Fruit fly (Drosophila melanogaster) whole organism, embryonic: ENCODE results near the gene Ance-2.

ENCODE experiments used
- B-H1 ChIP-seq: fragments of 200-800 bp; sonication (Bioruptor generic); IDR thresholded peaks from 3 replicates; pipeline ENCODE4 v1.3.6; 2022; ENCODE audit warnings: missing biosample characterization, missing genetic modification characterization
- Bteb2 ChIP-seq: fragments of 200-800 bp; sonication (Bioruptor generic); optimal IDR thresholded peaks from 2 replicates; lab custom pipeline; 2016; ENCODE audit warnings: missing biosample characterization, missing genetic modification characterization
- CG10565 ChIP-seq: fragments of 200-800 bp; sonication (Bioruptor generic); optimal IDR thresholded peaks from 3 replicates; lab custom pipeline; 2016; ENCODE audit warnings: missing biosample characterization, mild to moderate bottlenecking, missing genetic modification characterization
- CG10959 ChIP-seq: fragments of 200-800 bp; sonication (Bioruptor generic); IDR thresholded peaks from 2 replicates; pipeline ENCODE4 v1.3.6; 2022; ENCODE audit warnings: missing biosample characterization, missing genetic modification characterization
- CG12104 ChIP-seq: fragments of 200-800 bp; sonication (Bioruptor generic); optimal IDR thresholded peaks from 3 replicates; lab custom pipeline; 2016; ENCODE audit warnings: missing biosample characterization, missing genetic modification characterization
- CG13424 ChIP-seq: fragments of 200-800 bp; sonication (Bioruptor generic); optimal IDR thresholded peaks from 2 replicates; lab custom pipeline; 2019; ENCODE audit warnings: missing biosample characterization, mild to moderate bottlenecking, missing genetic modification characterization, moderate library complexity
- CG14710 ChIP-seq: fragments of 200-800 bp; sonication (Bioruptor generic); optimal IDR thresholded peaks from 3 replicates; lab custom pipeline; 2019; ENCODE audit warnings: missing biosample characterization, mild to moderate bottlenecking, missing genetic modification characterization, moderate library complexity
- CG15479 ChIP-seq: fragments of 200-800 bp; sonication (Bioruptor generic); optimal IDR thresholded peaks from 3 replicates; lab custom pipeline; 2019; ENCODE audit warnings: missing biosample characterization, mild to moderate bottlenecking, missing genetic modification characterization, moderate library complexity
- CG15696 ChIP-seq: fragments of 200-800 bp; sonication (Bioruptor generic); optimal IDR thresholded peaks from 2 replicates; lab custom pipeline; 2019; ENCODE audit warnings: missing biosample characterization, mild to moderate bottlenecking, missing genetic modification characterization, moderate library complexity
- CG31224 ChIP-seq: fragments of 200-800 bp; sonication (Bioruptor generic); IDR thresholded peaks from 2 replicates; pipeline ENCODE4 v1.3.6; 2022; ENCODE audit warnings: missing biosample characterization, missing genetic modification characterization
- CG3407 ChIP-seq: fragments of 200-800 bp; sonication (Bioruptor generic); optimal IDR thresholded peaks from 2 replicates; lab custom pipeline; 2018; ENCODE audit warnings: missing biosample characterization, mild to moderate bottlenecking, missing genetic modification characterization
- CG4360 ChIP-seq: fragments of 200-800 bp; sonication (Bioruptor generic); IDR thresholded peaks from 2 replicates; pipeline ENCODE4 v1.3.6; 2022; ENCODE audit warnings: missing biosample characterization, missing genetic modification characterization
- CG5245 ChIP-seq: fragments of 200-800 bp; sonication (Bioruptor generic); optimal IDR thresholded peaks from 3 replicates; lab custom pipeline; 2016; ENCODE audit warnings: missing biosample characterization, missing genetic modification characterization
- CG7745 ChIP-seq: fragments of 200-800 bp; sonication (Bioruptor generic); optimal IDR thresholded peaks from 2 replicates; lab custom pipeline; 2018; ENCODE audit warnings: missing biosample characterization, mild to moderate bottlenecking, missing genetic modification characterization, moderate library complexity
- CG7839 ChIP-seq: fragments of 200-800 bp; sonication (Bioruptor generic); optimal IDR thresholded peaks from 3 replicates; lab custom pipeline; 2018; ENCODE audit warnings: missing biosample characterization, mild to moderate bottlenecking, missing genetic modification characterization, moderate library complexity
- CG7963 ChIP-seq: fragments of 200-800 bp; sonication (Bioruptor generic); IDR thresholded peaks from 3 replicates; pipeline ENCODE4 v1.3.6; 2022; ENCODE audit warnings: missing biosample characterization, missing genetic modification characterization; ENCODE audit not compliant: partially characterized antibody
- CkIIα-i1 ChIP-seq: fragments of 200-800 bp; sonication (Bioruptor generic); IDR thresholded peaks from 2 replicates; pipeline ENCODE4 v1.3.6; 2022; ENCODE audit warnings: missing biosample characterization, missing genetic modification characterization
- D ChIP-seq, 2 experiments: fragments of 200-800 bp in 1 of 2; fragments of >200 bp in 1 of 2; sonication (Bioruptor generic) in 1 of 2; optimal IDR thresholded peaks; 2 replicates in 1 of 2; 3 replicates in 1 of 2; lab custom pipeline; 2017; ENCODE audit warnings: mild to moderate bottlenecking in 1 of 2, missing biosample characterization in 1 of 2, missing genetic modification characterization in 1 of 2, missing genetic modification reagents in 1 of 2
- Dip3 ChIP-seq: fragments of 200-800 bp; sonication (Bioruptor generic); optimal IDR thresholded peaks from 3 replicates; lab custom pipeline; 2016; ENCODE audit warnings: missing biosample characterization, missing genetic modification characterization
- Hmx ChIP-seq: fragments of 200-800 bp; sonication (Bioruptor generic); optimal IDR thresholded peaks from 2 replicates; lab custom pipeline; 2016; ENCODE audit warnings: missing biosample characterization, missing genetic modification characterization
- Hr3 ChIP-seq: fragments of 200-800 bp; sonication (Bioruptor generic); optimal IDR thresholded peaks from 3 replicates; lab custom pipeline; 2016; ENCODE audit warnings: missing biosample characterization, missing genetic modification characterization
- Hr51 ChIP-seq, 2 experiments: fragments of 200-800 bp; sonication (Bioruptor generic); optimal IDR thresholded peaks; 2 replicates in 1 of 2; 3 replicates in 1 of 2; lab custom pipeline; 2016 to 2018; ENCODE audit warnings: missing biosample characterization in 2 of 2, missing genetic modification characterization in 2 of 2, mild to moderate bottlenecking in 1 of 2, moderate library complexity in 1 of 2
- Jarid2 ChIP-seq: fragments of 200-800 bp; sonication (Bioruptor generic); optimal IDR thresholded peaks from 3 replicates; lab custom pipeline; 2017; ENCODE audit warnings: mild to moderate bottlenecking, missing biosample characterization, missing genetic modification reagents, missing genetic modification characterization
- Med ChIP-seq: fragments of 200-800 bp; sonication (Bioruptor generic); peaks from one replicate; lab custom pipeline; 2016; ENCODE audit warnings: missing biosample characterization, missing genetic modification characterization, mild to moderate bottlenecking, inconsistent platforms, moderate library complexity
- NC2β ChIP-seq: fragments of 200-800 bp; sonication (Bioruptor generic); optimal IDR thresholded peaks from 2 replicates; lab custom pipeline; 2016; ENCODE audit warnings: missing biosample characterization, missing genetic modification characterization
- az2 ChIP-seq: fragments of 200-800 bp; sonication (Bioruptor generic); optimal IDR thresholded peaks from 3 replicates; lab custom pipeline; 2016; ENCODE audit warnings: missing biosample characterization, missing genetic modification characterization
- chinmo ChIP-seq: fragments of 200-800 bp; sonication (Bioruptor generic); IDR thresholded peaks from 4 replicates; pipeline ENCODE4 v1.3.6; 2022; ENCODE audit warnings: missing biosample characterization, missing genetic modification characterization; ENCODE audit not compliant: partially characterized antibody
- dysf ChIP-seq: fragments of 200-800 bp; sonication (Bioruptor generic); IDR thresholded peaks from 3 replicates; pipeline ENCODE4 v1.3.6; 2022; ENCODE audit warnings: missing biosample characterization, missing genetic modification characterization
- esg ChIP-seq: fragments of 200-800 bp; sonication (Bioruptor generic); conservative IDR thresholded peaks from 2 replicates; pipeline ENCODE4 v1.3.6; 2022; ENCODE audit warnings: missing biosample characterization, missing genetic modification characterization
- fd96Cb ChIP-seq: fragments of 200-800 bp; sonication (Bioruptor generic); optimal IDR thresholded peaks from 2 replicates; lab custom pipeline; 2018; ENCODE audit warnings: missing biosample characterization, mild to moderate bottlenecking, missing genetic modification characterization, moderate library complexity
- gem ChIP-seq: fragments of 200-800 bp; sonication (Bioruptor generic); optimal IDR thresholded peaks from 2 replicates; lab custom pipeline; 2019; ENCODE audit warnings: missing biosample characterization, mild to moderate bottlenecking, missing genetic modification characterization, moderate library complexity
- gfzf ChIP-seq: fragments of 200-800 bp; sonication (Bioruptor generic); optimal IDR thresholded peaks from 2 replicates; lab custom pipeline; 2016; ENCODE audit warnings: missing biosample characterization, mild to moderate bottlenecking, missing genetic modification characterization, moderate library complexity
- grn ChIP-seq: fragments of 200-800 bp; sonication (Bioruptor generic); optimal IDR thresholded peaks from 3 replicates; lab custom pipeline; 2017; ENCODE audit warnings: missing biosample characterization, missing genetic modification characterization
- gro ChIP-seq: fragments of 200-800 bp; sonication (Bioruptor generic); optimal IDR thresholded peaks from 2 replicates; lab custom pipeline; 2016; ENCODE audit warnings: missing biosample characterization, missing genetic modification characterization
- gsb-n ChIP-seq: fragments of 200-800 bp; sonication (Bioruptor generic); optimal IDR thresholded peaks from 3 replicates; lab custom pipeline; 2018; ENCODE audit warnings: missing biosample characterization, mild to moderate bottlenecking, missing genetic modification characterization
- ken ChIP-seq: fragments of 200-800 bp; sonication (Bioruptor generic); IDR thresholded peaks from 3 replicates; pipeline ENCODE4 v1.3.6; 2022; ENCODE audit warnings: missing biosample characterization, missing genetic modification characterization
- maf-S ChIP-seq: fragments of 200-800 bp; sonication (Bioruptor generic); optimal IDR thresholded peaks from 2 replicates; lab custom pipeline; 2016; ENCODE audit warnings: missing biosample characterization, missing genetic modification characterization
- mirr ChIP-seq: fragments of 200-800 bp; sonication (Bioruptor generic); optimal IDR thresholded peaks from 3 replicates; lab custom pipeline; 2018; ENCODE audit warnings: missing biosample characterization, mild to moderate bottlenecking, missing genetic modification characterization
- otp ChIP-seq: fragments of 200-800 bp; sonication (Bioruptor generic); IDR thresholded peaks from 3 replicates; pipeline ENCODE4, ENCODE4 v1.3.6; 2022; ENCODE audit warnings: missing biosample characterization, missing genetic modification characterization
- prd ChIP-seq, 3 experiments: fragments of >200 bp in 2 of 3; fragments of 200-800 bp in 1 of 3; sonication (Bioruptor generic) in 1 of 3; optimal IDR thresholded peaks in 2 of 3; IDR thresholded peaks in 1 of 3; 2 replicates in 2 of 3; 3 replicates in 1 of 3; pipeline versions ENCODE4 v1.3.6 to Lab custom; 2017 to 2022; ENCODE audit warnings: missing biosample characterization in 1 of 3, missing genetic modification characterization in 1 of 3
- psq ChIP-seq: fragments of 200-800 bp; sonication (Bioruptor generic); optimal IDR thresholded peaks from 2 replicates; lab custom pipeline; 2017; ENCODE audit warnings: missing biosample characterization, missing genetic modification characterization
- pzg ChIP-seq: fragments of 200-800 bp; sonication (Bioruptor generic); optimal IDR thresholded peaks from 3 replicates; lab custom pipeline; 2018; ENCODE audit warnings: missing biosample characterization, mild to moderate bottlenecking, missing genetic modification characterization, moderate library complexity
- sqz ChIP-seq: fragments of 200-800 bp; sonication (Bioruptor generic); optimal IDR thresholded peaks from 3 replicates; lab custom pipeline; 2018; ENCODE audit warnings: missing biosample characterization, mild to moderate bottlenecking, missing genetic modification characterization
- sr ChIP-seq: fragments of 200-800 bp; sonication (Bioruptor generic); IDR thresholded peaks from 3 replicates; pipeline ENCODE4 v1.3.6; 2022; ENCODE audit warnings: missing biosample characterization, missing genetic modification characterization
- tin ChIP-seq: fragments of 200-800 bp; sonication (Bioruptor generic); optimal IDR thresholded peaks from 3 replicates; lab custom pipeline; 2016; ENCODE audit warnings: missing biosample characterization, missing genetic modification characterization
- toy ChIP-seq: fragments of 200-800 bp; sonication (Bioruptor generic); IDR thresholded peaks from 2 replicates; pipeline ENCODE4 v1.3.6; 2022; ENCODE audit warnings: missing biosample characterization, missing genetic modification characterization
- twi ChIP-seq: fragments of 200-800 bp; optimal IDR thresholded peaks from 2 replicates; lab custom pipeline; 2019; ENCODE audit warnings: missing biosample characterization, mild to moderate bottlenecking, missing genetic modification characterization, moderate library complexity
- z ChIP-seq: fragments of 200-800 bp; sonication (Bioruptor generic); IDR thresholded peaks from 3 replicates; pipeline ENCODE4 v1.3.6; 2022; ENCODE audit warnings: missing biosample characterization, missing genetic modification characterization

Ance-2 gene

DNA sequence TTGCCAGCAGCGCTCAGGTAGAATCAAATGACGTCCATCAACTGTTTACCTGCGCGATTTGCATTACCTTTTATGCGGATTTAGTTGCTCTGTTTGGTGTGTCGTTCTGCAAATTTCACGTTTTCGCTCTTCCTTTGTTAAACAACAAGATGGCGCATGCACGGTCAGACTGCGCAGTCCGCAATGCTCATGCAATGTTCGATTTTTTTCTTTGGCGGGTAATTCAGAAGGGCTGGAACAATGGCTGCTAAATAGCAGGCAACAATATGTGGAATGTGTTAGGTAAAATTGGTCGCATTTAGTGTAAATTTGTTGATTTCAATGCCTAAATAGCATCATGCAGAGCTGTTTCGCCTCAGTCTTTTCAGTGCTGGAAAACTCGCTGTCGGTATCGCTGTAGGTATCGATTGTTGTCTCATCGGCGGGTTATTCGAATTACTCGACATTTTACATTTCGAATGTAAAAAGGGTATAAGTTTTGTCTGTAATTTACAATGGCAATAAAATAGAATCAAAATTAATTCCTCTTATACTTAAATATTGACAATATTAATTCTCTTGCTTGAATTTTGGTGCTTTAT, 4.7 kb upstream of the Ance-2 start, which contains the start of gene Smg5 (continued):
- peak; percentile 47; the same call in 1 of the 2 replicates for TF ChIP-seq CkIIα-i1
- TF ChIP-seq B-H1 (GFP tag; lab: Robert Waterston, UW): peak; percentile 92
- TF ChIP-seq CG3407 (GFP tag; lab: Kevin White, UChicago): peak; percentile 71
- TF ChIP-seq gem (tag; lab: Kevin White, UChicago): peak; percentile 99
- TF ChIP-seq D (optimal IDR thresholded peaks at IDR 0.05; lab: Kevin White, UChicago): peak; percentile 97
- TF ChIP-seq D (GFP tag; optimal IDR thresholded peaks at IDR 0.05; lab: Kevin White, UChicago): peak; percentile 89
- TF ChIP-seq CG10959 (GFP tag; lab: Robert Waterston, UW): peak; percentile 97
- TF ChIP-seq grn (GFP tag; lab: Kevin White, UChicago): peak; percentile 10
- TF ChIP-seq CG10565 (GFP tag; lab: Kevin White, UChicago): peak; percentile 71
- TF ChIP-seq fd96Cb (tag; lab: Kevin White, UChicago): peak; percentile 90
- peak; percentile 99 for TF ChIP-seq ken (GFP tag; lab: Robert Waterston, UW)
- TF ChIP-seq prd (optimal IDR thresholded peaks at IDR 0.05; lab: Kevin White, UChicago): no peak
- peak; percentile 98 for TF ChIP-seq prd (GFP tag; IDR thresholded peaks at IDR 0.05; lab: Robert Waterston, UW)
- TF ChIP-seq Dip3: peak; percentile 96
- peak; percentile 97 for TF ChIP-seq CG15696
- TF ChIP-seq Jarid2: peak; percentile 51
- 0 out of 3 replicates have a peak, but pooled peaks have one; percentile 5 for TF ChIP-seq z (GFP tag; lab: Robert Waterston, UW)
- TF ChIP-seq CG31224 (GFP tag; lab: Robert Waterston, UW): peak; percentile 88
- TF ChIP-seq Hr51 (GFP tag; optimal IDR thresholded peaks at IDR 0.05; lab: Kevin White, UChicago): peak; percentile 93 to 97
- TF ChIP-seq CG5245: peak; percentile 75
- peak; percentile 95 for TF ChIP-seq Hr3 (GFP tag; lab: Kevin White, UChicago)
- peak; percentile 84 for TF ChIP-seq twi (tag; lab: Kevin White, UChicago)
- TF ChIP-seq dysf (GFP tag; lab: Robert Waterston, UW): peak; percentile 98
- peak; percentile 95 for TF ChIP-seq NC2β (GFP tag; lab: Kevin White, UChicago)
- peak; percentile 87; the same call in 2 of the 3 replicates for TF ChIP-seq otp (GFP tag; lab: Robert Waterston, UW)
- TF ChIP-seq esg: peak; percentile 97
- TF ChIP-seq chinmo (GFP tag; lab: Robert Waterston, UW): peak; percentile 88; the same call in 1 of the 4 replicates
- TF ChIP-seq sqz (GFP tag; lab: Kevin White, UChicago): no peak
- TF ChIP-seq Bteb2 (GFP tag; lab: Kevin White, UChicago): peak; percentile 97
- peak; percentile 95 for TF ChIP-seq tin (GFP tag; lab: Kevin White, UChicago)
- TF ChIP-seq gro (GFP tag; lab: Kevin White, UChicago): peak; percentile 95
- TF ChIP-seq pzg (GFP tag; lab: Kevin White, UChicago): peak; percentile 85
- peak; percentile 95 for TF ChIP-seq maf-S
- TF ChIP-seq toy: peak; percentile 80
- TF ChIP-seq CG4360 (GFP tag; lab: Robert Waterston, UW): no peak
- TF ChIP-seq gsb-n: no peak
- TF ChIP-seq az2 (GFP tag; lab: Kevin White, UChicago): peak; percentile 86
- peak; percentile 86 for TF ChIP-seq CG12104 (GFP tag; lab: Kevin White, UChicago)
- peak; percentile 94 for TF ChIP-seq mirr
- no peak for TF ChIP-seq CG7745 (tag; lab: Kevin White, UChicago)
- TF ChIP-seq CG13424: peak; percentile 99
- TF ChIP-seq psq: peak; percentile 91
- peak; percentile 76 for TF ChIP-seq Hmx (GFP tag; lab: Kevin White, UChicago)
- TF ChIP-seq Med (GFP tag; lab: Kevin White, UChicago): peak; percentile 99
- TF ChIP-seq sr: peak; percentile 86
- TF ChIP-seq CG7963 (GFP tag; lab: Robert Waterston, UW): peak; percentile 95
- peak; percentile 98 for TF ChIP-seq CG15479
- peak; percentile 93 for TF ChIP-seq CG14710 (tag; lab: Kevin White, UChicago)
- peak; percentile 48 for TF ChIP-seq gfzf
- TF ChIP-seq CG7839: peak; percentile 79
